Worm (Caenorhabditis elegans): ENCODE measurements around the gene C05D11.13.

ce11 chrIII:6396381-6396780, 48.0 kb downstream of the C05D11.13 start:
- no peak for TF ChIP-seq nhr-11 (tag; optimal IDR thresholded peaks at IDR 0.05)
- no peak for TF ChIP-seq che-1 (tag; optimal IDR thresholded peaks at IDR 0.05)
- no peak for TF ChIP-seq mec-3 (tag; optimal IDR thresholded peaks at IDR 0.05; ENCODE audit: borderline replicate concordance)
- TF ChIP-seq hlh-6 (tag; optimal IDR thresholded peaks at IDR 0.05), result no peak

Data from whole organism, late embryonic.